Fruit fly (Drosophila melanogaster) whole organism: ENCODE data around the gene Cyp303a1.

Experiments
- CG8478 ChIP-seq: fragments of >200 bp; optimal IDR thresholded peaks from 2 replicates; lab custom pipeline; 2018; ENCODE audit warnings: inconsistent platforms
- Dll ChIP-seq: fragments of >200 bp; optimal IDR thresholded peaks from 2 replicates; lab custom pipeline; 2017
- EcR ChIP-seq, 2 experiments: fragments of >200 bp; optimal IDR thresholded peaks; 2 replicates each; lab custom pipeline; 2017; ENCODE audit warnings: missing biosample characterization in 2 of 2, missing genetic modification characterization in 2 of 2, missing genetic modification reagents in 2 of 2
- pan ChIP-seq: fragments of >200 bp; optimal IDR thresholded peaks from 2 replicates; lab custom pipeline; 2017
- psq ChIP-seq: fragments of >200 bp; optimal IDR thresholded peaks from 2 replicates; lab custom pipeline; 2017
- usp ChIP-seq: fragments of >200 bp; optimal IDR thresholded peaks from 2 replicates; lab custom pipeline; 2017; ENCODE audit warnings: missing biosample characterization, missing genetic modification characterization, mixed read lengths

The Cyp303a1 gene

DNA sequence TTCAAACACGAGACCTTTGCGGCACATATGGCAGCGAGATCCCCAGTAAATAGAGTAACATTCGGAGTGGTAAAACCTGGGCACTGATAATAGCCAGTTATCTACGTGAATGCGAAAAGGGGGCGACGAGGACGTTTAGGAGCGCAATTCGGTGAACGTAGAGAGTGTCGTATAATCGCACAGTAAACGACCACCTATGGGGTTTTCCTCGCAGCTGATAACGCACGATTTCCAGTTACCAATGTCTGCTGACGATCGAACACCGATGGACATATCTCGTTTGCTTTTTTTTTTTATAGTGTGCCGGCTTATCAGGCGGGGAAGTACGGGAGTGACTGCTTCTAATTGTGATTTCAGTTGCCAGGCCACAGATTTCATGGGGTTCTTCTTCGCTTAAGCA is 25.8 kb downstream of the Cyp303a1 start:
- TF ChIP-seq psq (lab: Kevin White, UChicago) (no peak), pan (no peak), CG8478 (no peak), Dll (lab: Kevin White, UChicago) (no peak)

DNA sequence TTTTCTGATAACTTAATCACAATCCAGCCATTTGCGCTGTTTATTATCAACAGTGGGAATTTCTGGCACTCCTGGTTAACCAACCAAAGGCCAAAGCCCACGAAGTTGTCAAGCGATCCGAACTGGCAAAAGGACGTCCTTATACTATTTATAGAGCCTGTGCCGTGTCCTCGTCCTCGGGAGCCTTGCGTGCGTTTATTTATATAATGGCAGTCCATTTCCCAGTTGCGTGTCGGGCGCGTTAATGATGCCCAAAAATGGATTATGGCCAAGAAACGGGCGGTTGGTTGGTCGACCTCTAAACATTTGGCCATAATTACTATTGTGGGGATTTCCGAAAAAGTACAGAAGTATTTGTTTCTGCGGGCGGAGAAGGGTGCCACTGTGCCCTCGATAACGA is 26.4 kb downstream of the Cyp303a1 start:
- TF ChIP-seq usp (GFP tag; lab: Kevin White, UChicago) = no peak

DNA sequence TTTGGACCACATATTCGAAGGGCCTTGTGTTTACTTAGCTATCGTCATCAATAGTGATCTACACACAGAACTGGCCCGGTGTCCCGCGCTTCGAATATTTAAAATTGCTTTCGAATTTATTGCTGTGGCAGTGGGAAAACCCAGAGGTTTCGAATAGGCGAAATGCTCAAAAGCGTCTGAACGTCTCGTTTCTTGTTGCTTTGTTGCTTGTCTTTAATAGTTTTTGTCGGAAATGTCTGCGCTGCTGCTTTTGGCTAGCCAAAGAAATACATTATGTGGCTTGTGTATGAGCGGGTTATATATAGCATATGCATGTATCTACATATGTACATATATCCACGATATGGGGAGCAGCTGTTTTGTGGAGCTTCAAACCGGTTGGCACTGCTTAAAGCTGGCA is 27.2 kb downstream of the Cyp303a1 start:
- TF ChIP-seq usp (GFP tag; lab: Kevin White, UChicago) (no peak), CG8478 (no peak), pan (no peak), Dll (lab: Kevin White, UChicago) (no peak), psq (lab: Kevin White, UChicago) (no peak), EcR (GFP tag; optimal IDR thresholded peaks at IDR 0.05; lab: Kevin White, UChicago) (no peak)

DNA sequence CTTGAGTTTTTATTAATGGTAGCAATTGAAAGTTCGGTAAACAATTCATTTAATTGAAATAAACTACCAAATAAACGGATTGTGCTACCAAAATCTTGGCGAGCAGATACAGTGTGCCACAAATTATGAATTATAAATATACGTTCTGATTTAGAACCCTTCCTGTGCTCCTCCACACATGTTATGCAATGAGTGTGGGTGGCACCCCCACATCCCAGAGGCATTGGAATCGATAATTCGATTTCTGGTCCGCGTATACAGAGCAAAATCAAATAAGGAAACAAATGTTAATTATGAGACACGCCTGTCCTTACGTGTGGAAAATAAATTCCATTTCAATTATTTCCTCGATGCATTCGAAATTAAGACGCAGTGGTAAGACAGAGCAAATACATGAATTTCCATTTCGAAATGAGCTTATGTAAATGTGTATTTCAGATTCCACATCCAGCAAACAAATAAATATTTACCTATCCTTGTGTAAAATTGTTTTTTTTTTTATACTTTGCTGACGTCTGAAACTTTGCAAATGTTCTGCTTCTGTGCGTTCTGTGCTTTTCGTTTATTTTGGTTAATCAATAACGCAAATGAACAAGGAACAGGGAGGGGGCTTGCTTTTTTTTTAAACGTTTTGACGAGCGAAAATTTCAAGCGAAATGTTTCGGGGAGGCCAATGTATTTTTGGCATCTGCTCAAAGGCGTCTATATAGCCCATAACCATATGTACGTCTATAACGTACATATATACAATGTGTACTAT is 28.1 kb downstream of the Cyp303a1 start:
- TF ChIP-seq usp (GFP tag; lab: Kevin White, UChicago) = no peak
- no peak for TF ChIP-seq EcR (GFP tag; optimal IDR thresholded peaks at IDR 0.05; lab: Kevin White, UChicago)
- no peak for TF ChIP-seq psq (lab: Kevin White, UChicago)
- TF ChIP-seq pan = no peak
- no peak for TF ChIP-seq Dll (lab: Kevin White, UChicago)
- TF ChIP-seq CG8478 = no peak

DNA sequence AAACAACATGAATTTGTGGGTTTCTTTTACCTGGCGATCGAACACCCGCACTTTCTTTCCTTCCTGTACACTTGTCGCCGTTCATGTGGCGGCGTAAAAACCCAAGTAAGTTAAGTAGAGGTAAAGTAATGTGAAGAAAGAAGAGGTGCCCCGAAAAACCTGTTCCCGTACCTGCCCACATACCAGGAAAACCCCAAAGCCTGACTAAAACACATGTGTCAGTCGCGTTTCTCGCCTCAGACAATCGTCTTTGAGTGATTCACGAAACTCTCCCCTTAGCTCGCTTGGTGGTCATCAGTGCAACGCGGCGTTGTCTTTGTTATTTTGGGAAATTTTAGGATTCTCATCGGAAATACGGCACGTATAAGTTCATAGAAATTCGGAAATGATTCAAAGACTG is 29.6 kb downstream of the Cyp303a1 start:
- TF ChIP-seq Dll (lab: Kevin White, UChicago) (no peak), psq (lab: Kevin White, UChicago) (no peak), EcR (GFP tag; optimal IDR thresholded peaks at IDR 0.05; lab: Kevin White, UChicago) (no peak), CG8478 (no peak), usp (GFP tag; lab: Kevin White, UChicago) (no peak), pan (no peak)

DNA sequence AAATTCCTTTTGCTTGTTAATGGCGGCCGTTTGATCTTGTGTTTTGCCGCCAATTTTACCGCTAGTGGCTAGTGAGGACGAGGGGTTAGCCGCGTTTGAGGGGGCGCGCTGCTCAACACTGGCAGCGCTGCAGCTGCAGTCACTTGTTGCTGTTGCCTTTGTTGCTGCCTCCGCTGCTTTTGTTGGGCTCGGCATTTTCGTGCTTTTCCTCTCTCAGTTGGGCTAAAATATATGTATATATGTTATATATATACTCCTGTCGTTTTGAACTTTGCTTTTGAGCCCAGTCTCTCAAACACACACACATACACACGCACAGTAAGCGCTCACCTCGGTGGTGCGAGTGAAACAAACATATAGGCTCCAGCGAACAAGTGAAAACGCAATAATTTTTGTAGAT is 30.9 kb downstream of the Cyp303a1 start:
- TF ChIP-seq CG8478 = no peak
- TF ChIP-seq usp (GFP tag; lab: Kevin White, UChicago) = no peak
- TF ChIP-seq pan = no peak
- no peak for TF ChIP-seq EcR (GFP tag; optimal IDR thresholded peaks at IDR 0.05; lab: Kevin White, UChicago)
- no peak for TF ChIP-seq psq (lab: Kevin White, UChicago)
- no peak for TF ChIP-seq Dll (lab: Kevin White, UChicago)

DNA sequence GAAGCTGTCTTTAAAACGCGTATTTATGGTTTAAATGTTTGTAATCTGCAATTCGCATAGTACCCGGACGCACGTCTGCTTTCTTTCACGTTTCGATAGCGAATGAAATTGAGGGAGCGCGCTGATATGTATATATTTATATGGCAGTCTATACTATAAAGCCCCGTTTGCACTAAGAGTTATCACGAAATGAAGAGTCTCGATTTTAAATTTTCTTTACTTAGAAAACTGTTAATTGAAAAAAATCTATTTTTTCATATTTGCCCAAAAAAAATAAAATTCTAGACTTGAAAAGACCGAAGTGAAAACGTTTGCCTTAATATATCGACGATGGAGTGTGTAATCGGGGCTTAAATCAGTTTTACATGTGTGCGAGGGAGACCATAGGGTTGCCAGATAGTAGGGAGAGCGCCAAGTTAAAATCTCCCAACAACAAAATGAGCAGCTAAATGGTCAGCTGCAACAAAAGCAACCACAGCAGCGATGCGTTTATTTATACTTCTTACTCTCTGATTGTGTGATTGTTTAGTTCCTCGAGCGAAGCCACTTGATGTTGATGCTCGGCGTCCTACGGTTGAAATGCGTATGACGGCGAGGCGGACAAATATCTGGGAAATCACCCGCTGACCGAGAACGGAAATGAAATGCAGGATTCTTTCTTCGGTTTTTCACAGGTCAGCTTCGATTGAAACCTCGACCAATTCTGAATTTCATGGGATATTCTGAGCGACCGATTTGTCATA is 31.7 kb downstream of the Cyp303a1 start, which contains the start of gene cact:
Gene cact, minus strand, starts transcription at position 693 of the 743 bp plus-strand sequence.
- TF ChIP-seq EcR (GFP tag; optimal IDR thresholded peaks at IDR 0.05; lab: Kevin White, UChicago) (no peak), pan (no peak), usp (GFP tag; lab: Kevin White, UChicago) (no peak), Dll (lab: Kevin White, UChicago) (no peak)

DNA sequence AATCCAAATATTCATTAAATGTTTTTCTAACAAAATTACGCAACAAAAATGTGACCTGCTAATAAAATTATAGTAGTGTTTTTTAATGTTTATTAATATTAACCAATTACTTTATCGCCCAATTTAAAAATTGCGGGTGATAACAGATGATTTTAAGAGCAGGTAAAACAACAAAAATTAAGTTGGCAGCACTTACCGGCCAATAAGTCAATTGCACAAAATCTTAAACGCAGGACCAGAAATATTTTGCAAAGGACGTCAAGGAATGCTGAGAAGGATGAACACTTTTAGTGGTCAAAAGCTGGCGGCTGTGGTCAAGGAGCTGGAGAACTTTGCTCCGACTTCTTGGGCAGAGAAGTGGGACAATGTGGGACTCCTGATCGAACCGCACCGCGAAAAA is 32.9 kb downstream of the Cyp303a1 start, which contains the start of gene CG4278:
Gene CG4278, plus strand, starts transcription at position 178 of the 400 bp plus-strand sequence.
- TF ChIP-seq CG8478 = no peak
- TF ChIP-seq Dll (lab: Kevin White, UChicago) = no peak
- TF ChIP-seq psq (lab: Kevin White, UChicago) = no peak
- TF ChIP-seq pan = no peak
- TF ChIP-seq EcR (GFP tag; optimal IDR thresholded peaks at IDR 0.05; lab: Kevin White, UChicago) = no peak
- TF ChIP-seq usp (GFP tag; lab: Kevin White, UChicago) = no peak

DNA sequence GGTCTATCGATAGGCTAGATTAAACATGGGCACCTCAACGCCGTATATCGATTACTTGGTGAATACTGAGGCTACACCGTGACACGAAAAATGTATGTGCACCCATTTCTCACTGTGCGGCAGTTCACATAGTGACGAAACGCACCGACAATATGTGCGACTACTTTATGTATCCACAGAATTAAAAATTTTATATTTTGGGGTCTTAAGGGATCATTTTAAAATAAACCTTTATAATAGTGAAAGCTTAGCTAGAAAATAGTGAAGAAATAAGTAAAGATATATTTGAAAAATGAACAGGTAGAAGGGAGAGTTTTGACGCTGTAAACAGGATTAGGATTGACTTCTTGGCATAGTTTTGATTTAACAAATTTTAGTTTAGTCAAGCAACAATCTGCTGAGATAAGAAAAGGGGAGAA is 35.1 kb downstream of the Cyp303a1 start, which contains the start of gene mRpL4:
Gene mRpL4, minus strand, starts transcription at position 31 of the 419 bp plus-strand sequence.
- TF ChIP-seq pan (no peak), psq (lab: Kevin White, UChicago) (no peak), CG8478 (no peak), EcR (GFP tag; optimal IDR thresholded peaks at IDR 0.05; lab: Kevin White, UChicago) (no peak), usp (GFP tag; lab: Kevin White, UChicago) (no peak), Dll (lab: Kevin White, UChicago) (no peak)

DNA sequence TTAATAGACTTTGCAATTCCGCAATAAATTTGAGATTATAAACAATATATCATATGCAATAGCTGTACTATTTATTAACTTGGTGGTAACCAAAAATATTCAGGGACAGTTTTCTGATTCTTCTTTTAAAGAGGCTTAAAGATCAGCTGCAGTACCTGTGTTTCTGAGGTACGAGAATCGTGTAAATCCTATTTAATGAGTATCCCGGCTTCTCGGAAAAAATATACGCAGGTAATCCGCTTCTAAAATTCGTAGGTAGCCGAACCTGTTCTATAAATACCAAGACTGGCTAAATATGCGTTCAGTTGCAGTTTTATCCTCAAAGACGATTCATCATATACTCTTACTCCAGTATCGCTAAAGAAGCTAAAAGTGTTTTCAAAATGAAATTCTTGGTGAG is 35.6 kb downstream of the Cyp303a1 start, which contains the start of gene CG4440:
Gene CG4440, plus strand, starts transcription at position 301 of the 400 bp plus-strand sequence.
- no peak for TF ChIP-seq pan
- no peak for TF ChIP-seq CG8478
- no peak for TF ChIP-seq usp (GFP tag; lab: Kevin White, UChicago)
- no peak for TF ChIP-seq EcR (GFP tag; optimal IDR thresholded peaks at IDR 0.05; lab: Kevin White, UChicago)
- no peak for TF ChIP-seq psq (lab: Kevin White, UChicago)
- no peak for TF ChIP-seq Dll (lab: Kevin White, UChicago)

DNA sequence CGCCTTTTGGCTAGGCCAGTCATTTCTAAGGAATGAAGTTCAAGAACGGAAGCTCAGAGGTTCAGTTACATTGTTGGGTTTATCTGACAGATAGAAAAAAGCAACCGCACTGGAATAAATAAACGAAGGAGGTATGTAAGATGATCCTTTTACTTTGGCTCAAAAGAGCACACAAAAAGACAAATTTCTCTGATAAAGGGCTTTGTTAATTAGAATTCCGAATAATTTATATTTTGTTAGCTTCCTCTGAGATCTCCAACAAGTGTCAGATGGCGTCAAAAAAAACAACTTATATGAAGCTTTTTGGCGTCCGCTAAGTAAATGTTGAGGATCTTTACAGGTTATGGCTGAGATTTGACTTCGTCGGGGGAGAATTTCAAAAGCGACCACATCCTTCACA is 43.8 kb downstream of the Cyp303a1 start, which contains the start of gene CG31817:
Gene CG31817, minus strand, starts transcription at position 101 of the 400 bp plus-strand sequence.
- no peak for TF ChIP-seq CG8478
- no peak for TF ChIP-seq EcR (GFP tag; optimal IDR thresholded peaks at IDR 0.05; lab: Kevin White, UChicago)
- TF ChIP-seq pan = no peak
- no peak for TF ChIP-seq Dll (lab: Kevin White, UChicago)
- no peak for TF ChIP-seq psq (lab: Kevin White, UChicago)
- no peak for TF ChIP-seq usp (GFP tag; lab: Kevin White, UChicago)

DNA sequence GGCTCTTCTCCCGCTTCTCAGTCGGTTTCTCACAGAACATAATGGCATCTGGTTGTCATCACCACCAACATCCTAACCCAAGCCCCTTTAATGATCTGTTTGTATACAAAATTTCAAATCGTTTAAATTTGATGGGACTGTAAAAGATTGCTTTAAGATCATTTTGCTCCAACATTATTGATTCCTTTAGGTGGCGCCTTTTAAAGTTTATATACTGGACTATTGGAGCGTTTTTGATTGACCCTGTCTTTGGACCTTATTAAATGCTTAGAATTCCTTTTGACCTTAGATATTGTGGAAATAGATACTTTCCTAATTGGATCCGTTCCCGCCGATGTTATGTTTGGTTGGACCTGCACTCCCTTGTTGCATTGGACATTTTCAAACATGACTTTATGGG is 46.3 kb downstream of the Cyp303a1 start, which contains the start of gene CG42266:
Gene CG42266, minus strand, starts transcription at position 101 of the 400 bp plus-strand sequence.
- TF ChIP-seq CG8478 = no peak
- no peak for TF ChIP-seq Dll (lab: Kevin White, UChicago)
- no peak for TF ChIP-seq psq (lab: Kevin White, UChicago)
- TF ChIP-seq usp (GFP tag; lab: Kevin White, UChicago) = no peak
- TF ChIP-seq pan = no peak
- no peak for TF ChIP-seq EcR (GFP tag; optimal IDR thresholded peaks at IDR 0.05; lab: Kevin White, UChicago)
